ENCODE assay signal across 3 fruit fly cellular contexts in genomic region chrX:12731077-12731476, dm6.
TF ChIP-seq lines count a peak whose summit lies in the region.

No protein-coding gene starts in this region.

- TF ChIP-seq CTCF in whole organism, embryonic (GFP tag; optimal IDR thresholded peaks at IDR 0.05; lab: Kevin White, UChicago), result no peak

TF ChIP-seq in whole organism, embryonic, 481 proteins besides CTCF, POLR2A, EP300 and RAD21:
- TF ChIP-seq CG4360 (GFP tag; IDR thresholded peaks at IDR 0.05; lab: Robert Waterston, UW) (peak; percentile 94), CG5180 (GFP tag; optimal IDR thresholded peaks at IDR 0.05; lab: Kevin White, UChicago) (peak; percentile 70), CG43689 (GFP tag; IDR thresholded peaks at IDR 0.05; lab: Robert Waterston, UW) (no peak), crc (GFP tag; optimal IDR thresholded peaks at IDR 0.05; lab: Kevin White, UChicago) (no peak), Dfd (GFP tag; optimal IDR thresholded peaks at IDR 0.05; lab: Kevin White, UChicago) (peak in 1 of 2 experiments; percentile 84), CG34224 (GFP tag; IDR thresholded peaks at IDR 0.05; lab: Robert Waterston, UW; ENCODE audit: partially characterized antibody) (no peak), CG14014 (GFP tag; IDR thresholded peaks at IDR 0.05; lab: Robert Waterston, UW) (no peak), CG11504 (tag; optimal IDR thresholded peaks at IDR 0.05; lab: Kevin White, UChicago) (peak; percentile 66)

TF ChIP-seq in whole organism, pupa, 21 proteins besides CTCF, POLR2A, EP300 and RAD21:
- TF ChIP-seq gl (tag; optimal IDR thresholded peaks at IDR 0.05; lab: Kevin White, UChicago) (no peak), Pif1A (GFP tag; optimal IDR thresholded peaks at IDR 0.05; lab: Kevin White, UChicago) (no peak), CG10348 (GFP tag; IDR thresholded peaks at IDR 0.05; lab: Robert Waterston, UW) (0 out of 2 replicates have a peak, but pooled peaks have one; percentile 23)

TF ChIP-seq in whole organism, wandering third instar larva, 38 proteins besides CTCF, POLR2A, EP300 and RAD21:
- TF ChIP-seq Dfd (GFP tag; optimal IDR thresholded peaks at IDR 0.05; lab: Kevin White, UChicago), result peak; percentile 95
- TF ChIP-seq Rel (GFP tag; optimal IDR thresholded peaks at IDR 0.05; lab: Kevin White, UChicago), result no peak
- no peak for TF ChIP-seq Rel (tag; optimal IDR thresholded peaks at IDR 0.05; lab: Kevin White, UChicago)
- no peak for TF ChIP-seq pan (optimal IDR thresholded peaks at IDR 0.05; lab: Kevin White, UChicago)
- no peak for TF ChIP-seq lola (GFP tag; optimal IDR thresholded peaks at IDR 0.05; lab: Kevin White, UChicago)
